Fruit fly (Drosophila melanogaster) whole organism: Measurements from ENCODE around the gene CG5290.

Experiments
- CG8478 ChIP-seq: fragments of >200 bp; optimal IDR thresholded peaks from 2 replicates; lab custom pipeline; 2018; ENCODE audit warnings: inconsistent platforms
- Dll ChIP-seq: fragments of >200 bp; optimal IDR thresholded peaks from 2 replicates; lab custom pipeline; 2017
- psq ChIP-seq: fragments of >200 bp; optimal IDR thresholded peaks from 2 replicates; lab custom pipeline; 2017
- usp ChIP-seq: fragments of >200 bp; optimal IDR thresholded peaks from 2 replicates; lab custom pipeline; 2017; ENCODE audit warnings: missing biosample characterization, missing genetic modification characterization, mixed read lengths

- no peak for TF ChIP-seq CG8478 (lab: Kevin White, UChicago)
- no peak for TF ChIP-seq Dll (lab: Kevin White, UChicago)
- TF ChIP-seq usp, result no peak
- TF ChIP-seq psq, result no peak
These were observed 37.9 kb upstream of the CG5290 start for dm6 chr3L:17950132-17950815.
